Worm (Caenorhabditis elegans) whole organism, L4/young adult: ENCODE data around the gene K08H10.6.

ENCODE experiments used
- W03F9.2 ChIP-seq: fragments of 150-350 bp; optimal IDR thresholded peaks from 2 replicates; lab custom pipeline; 2014; ENCODE audit warnings: missing biosample characterization, missing genetic modification characterization
- him-1 ChIP-seq: sonication (generic microtip); optimal IDR thresholded peaks from 2 replicates; lab custom pipeline; 2016; ENCODE audit warnings: missing genotype, missing genetic modification reagents, missing genetic modification characterization, missing compliant biosample characterization

DNA sequence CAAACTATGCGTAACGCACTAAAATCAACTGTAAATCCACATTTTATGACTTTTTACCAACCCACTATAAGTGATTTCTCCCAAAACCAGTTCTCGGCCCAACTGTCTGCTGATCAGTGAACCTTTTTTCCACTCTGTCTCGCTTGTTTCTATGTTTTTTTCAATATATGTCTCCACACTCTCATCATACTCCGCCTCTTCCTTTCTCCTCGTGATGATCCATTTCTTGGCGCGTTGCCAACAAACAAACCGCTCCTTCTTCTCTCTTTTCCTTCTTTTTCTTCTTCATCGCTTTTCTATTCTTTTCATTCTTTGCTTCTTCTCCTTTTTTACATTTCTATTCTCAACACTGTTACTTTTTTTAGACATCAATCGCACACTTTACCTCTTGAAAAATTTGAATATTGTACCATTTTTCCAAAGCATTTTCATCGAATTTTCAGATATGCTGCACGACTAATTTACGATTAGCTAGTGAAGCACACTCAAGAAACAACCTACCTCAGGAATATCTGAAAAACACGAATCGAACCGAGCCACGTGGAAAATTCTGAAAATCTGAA lies 47.6 kb upstream of the K08H10.6 start, which contains the start of gene T06E8.8:
- TF ChIP-seq him-1 (tag; lab: Kevin White, UChicago): no peak
- TF ChIP-seq W03F9.2 (tag; lab: Kevin White, UChicago): no peak
